Fruit fly (Drosophila melanogaster) S2 (cell line): ENCODE measurements around the gene CG13407.

Experiments
- CG8478 ChIP-seq: fragments of >200 bp; optimal IDR thresholded peaks from 2 replicates; lab custom pipeline; 2018
- CTCF ChIP-seq, 2 experiments: fragments of >200 bp; optimal IDR thresholded peaks; 2 replicates each; lab custom pipeline; 2018

DNA sequence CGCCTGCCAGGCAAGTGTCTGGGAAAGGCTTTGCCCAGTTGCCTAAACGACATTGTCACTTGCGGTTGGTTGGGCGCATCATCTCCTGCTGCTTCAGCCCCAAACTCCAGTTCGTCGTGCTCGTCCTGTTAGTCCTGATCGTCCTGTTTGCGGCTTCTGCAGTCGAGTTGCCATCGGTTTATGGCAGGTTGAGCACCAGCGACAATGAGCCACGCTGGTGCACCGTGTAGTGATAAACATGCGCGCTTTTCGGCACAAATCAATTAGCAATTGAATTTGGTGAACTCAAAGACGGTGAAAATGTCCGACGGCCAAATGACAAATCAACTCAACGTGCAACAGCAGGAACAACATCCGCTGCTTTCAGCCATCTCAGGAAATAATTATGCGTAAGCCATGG is at the start of gene CG13407:
- TF ChIP-seq CTCF (optimal IDR thresholded peaks at IDR 0.05; lab: Kevin White, UChicago) (no peak), CG8478 (lab: Kevin White, UChicago) (no peak)
